Fruit fly (Drosophila melanogaster) whole organism, embryonic: ENCODE results near the gene MtnE.

Experiments used
- Blimp-1 ChIP-seq: fragments of 200-800 bp; sonication (Bioruptor generic); optimal IDR thresholded peaks from 3 replicates; lab custom pipeline; 2018; ENCODE audit warnings: missing biosample characterization, missing genetic modification characterization, mild to moderate bottlenecking, moderate library complexity, missing genetic modification reagents
- Bteb2 ChIP-seq: fragments of 200-800 bp; sonication (Bioruptor generic); optimal IDR thresholded peaks from 2 replicates; lab custom pipeline; 2016; ENCODE audit warnings: missing biosample characterization, missing genetic modification characterization
- CG10565 ChIP-seq: fragments of 200-800 bp; sonication (Bioruptor generic); optimal IDR thresholded peaks from 3 replicates; lab custom pipeline; 2016; ENCODE audit warnings: missing biosample characterization, mild to moderate bottlenecking, missing genetic modification characterization
- CG12155 ChIP-seq: fragments of 200-800 bp; sonication (Bioruptor generic); optimal IDR thresholded peaks from 3 replicates; lab custom pipeline; 2016; ENCODE audit warnings: missing biosample characterization, missing genetic modification characterization
- CG14014 ChIP-seq: fragments of 200-800 bp; sonication (Bioruptor generic); IDR thresholded peaks from 2 replicates; pipeline ENCODE4 v1.3.6; 2022; ENCODE audit warnings: missing biosample characterization, missing genetic modification characterization
- CG15269 ChIP-seq: fragments of 200-800 bp; sonication (Bioruptor generic); optimal IDR thresholded peaks from 2 replicates; lab custom pipeline; 2018; ENCODE audit warnings: missing biosample characterization, mild to moderate bottlenecking, missing genetic modification characterization, moderate library complexity
- CG1529 ChIP-seq: fragments of 200-800 bp; sonication (Bioruptor generic); optimal IDR thresholded peaks from 3 replicates; lab custom pipeline; 2018; ENCODE audit warnings: missing biosample characterization, missing genetic modification characterization
- CG1647 ChIP-seq: fragments of 200-800 bp; sonication (Bioruptor generic); optimal IDR thresholded peaks from 3 replicates; lab custom pipeline; 2016; ENCODE audit warnings: missing biosample characterization, missing genetic modification characterization
- CG17829 ChIP-seq: fragments of 200-800 bp; optimal IDR thresholded peaks from 2 replicates; lab custom pipeline; 2019; ENCODE audit warnings: missing biosample characterization, mild to moderate bottlenecking, missing genetic modification characterization, moderate library complexity
- CG2120 ChIP-seq: fragments of 200-800 bp; sonication (Bioruptor generic); optimal IDR thresholded peaks from 3 replicates; lab custom pipeline; 2016; ENCODE audit warnings: missing biosample characterization, missing genetic modification characterization
- CG31224 ChIP-seq: fragments of 200-800 bp; sonication (Bioruptor generic); IDR thresholded peaks from 2 replicates; pipeline ENCODE4 v1.3.6; 2022; ENCODE audit warnings: missing biosample characterization, missing genetic modification characterization
- CG32772 ChIP-seq: fragments of 200-800 bp; sonication (Bioruptor generic); IDR thresholded peaks from 2 replicates; pipeline ENCODE4 v1.3.6; 2022; ENCODE audit warnings: missing biosample characterization, missing genetic modification characterization
- CG42726 ChIP-seq: fragments of 200-800 bp; sonication (Bioruptor generic); IDR thresholded peaks from 2 replicates; pipeline ENCODE4 v1.3.6; 2022; ENCODE audit warnings: missing biosample characterization, missing genetic modification characterization; ENCODE audit not compliant: partially characterized antibody
- CG4424 ChIP-seq: fragments of 200-800 bp; sonication (Bioruptor generic); optimal IDR thresholded peaks from 3 replicates; lab custom pipeline; 2016; ENCODE audit warnings: missing biosample characterization, missing genetic modification characterization
- CG9437 ChIP-seq: fragments of 200-800 bp; sonication (Bioruptor generic); optimal IDR thresholded peaks from 2 replicates; lab custom pipeline; 2018; ENCODE audit warnings: missing biosample characterization, mild to moderate bottlenecking, missing genetic modification characterization
- CG9797 ChIP-seq: fragments of 200-800 bp; sonication (Bioruptor generic); optimal IDR thresholded peaks from 3 replicates; lab custom pipeline; 2018; ENCODE audit warnings: missing biosample characterization, mild to moderate bottlenecking, missing genetic modification characterization
- Camta ChIP-seq: fragments of 200-800 bp; sonication (Bioruptor generic); optimal IDR thresholded peaks from 2 replicates; lab custom pipeline; 2016; ENCODE audit warnings: missing biosample characterization, missing genetic modification characterization
- D19A ChIP-seq: fragments of 200-800 bp; optimal IDR thresholded peaks from 3 replicates; lab custom pipeline; 2019; ENCODE audit warnings: missing biosample characterization, mild to moderate bottlenecking, missing genetic modification characterization, moderate library complexity
- Dip2 ChIP-seq: fragments of 200-800 bp; sonication (Bioruptor generic); IDR thresholded peaks from 2 replicates; pipeline ENCODE4 v1.3.6; 2022; ENCODE audit warnings: missing biosample characterization, missing genetic modification characterization
- Dp ChIP-seq: fragments of 200-800 bp; sonication (Bioruptor generic); optimal IDR thresholded peaks from 2 replicates; lab custom pipeline; 2018; ENCODE audit warnings: missing biosample characterization, mild to moderate bottlenecking, missing genetic modification characterization, moderate library complexity
- Ets97D ChIP-seq: fragments of 200-800 bp; sonication (Bioruptor generic); optimal IDR thresholded peaks from 3 replicates; lab custom pipeline; 2016; ENCODE audit warnings: missing biosample characterization, missing genetic modification characterization
- Fer2 ChIP-seq: fragments of 200-800 bp; sonication (Bioruptor generic); optimal IDR thresholded peaks from 2 replicates; lab custom pipeline; 2018; ENCODE audit warnings: missing biosample characterization, mild to moderate bottlenecking, missing genetic modification characterization, moderate library complexity
- HLH3B ChIP-seq: fragments of 200-800 bp; sonication (Bioruptor generic); IDR thresholded peaks from 2 replicates; pipeline ENCODE4 v1.3.6; 2022; ENCODE audit warnings: missing biosample characterization, missing genetic modification characterization
- Hey ChIP-seq: fragments of 200-800 bp; sonication (Bioruptor generic); optimal IDR thresholded peaks from 3 replicates; lab custom pipeline; 2018; ENCODE audit warnings: missing biosample characterization, mild to moderate bottlenecking, missing genetic modification characterization
- HmgZ ChIP-seq: fragments of 200-800 bp; sonication (Bioruptor generic); optimal IDR thresholded peaks from 2 replicates; lab custom pipeline; 2018; ENCODE audit warnings: missing biosample characterization, mild to moderate bottlenecking, missing genetic modification characterization
- Hmx ChIP-seq: fragments of 200-800 bp; sonication (Bioruptor generic); optimal IDR thresholded peaks from 2 replicates; lab custom pipeline; 2016; ENCODE audit warnings: missing biosample characterization, missing genetic modification characterization
- Hr51 ChIP-seq, 2 experiments: fragments of 200-800 bp; sonication (Bioruptor generic); optimal IDR thresholded peaks; 2 replicates in 1 of 2; 3 replicates in 1 of 2; lab custom pipeline; 2016 to 2018; ENCODE audit warnings: missing biosample characterization in 2 of 2, missing genetic modification characterization in 2 of 2, mild to moderate bottlenecking in 1 of 2, moderate library complexity in 1 of 2
- Jarid2 ChIP-seq: fragments of 200-800 bp; sonication (Bioruptor generic); optimal IDR thresholded peaks from 3 replicates; lab custom pipeline; 2017; ENCODE audit warnings: mild to moderate bottlenecking, missing biosample characterization, missing genetic modification reagents, missing genetic modification characterization
- MBD-R2 ChIP-seq: fragments of 200-800 bp; sonication (Bioruptor generic); IDR thresholded peaks from 2 replicates; pipeline ENCODE4 v1.3.6; 2022; ENCODE audit warnings: missing biosample characterization, missing genetic modification characterization
- Mes4 ChIP-seq: fragments of 200-800 bp; sonication (Bioruptor generic); optimal IDR thresholded peaks from 2 replicates; lab custom pipeline; 2016; ENCODE audit warnings: missing biosample characterization, missing genetic modification characterization
- Pdp1 ChIP-seq, 2 experiments: fragments of 200-800 bp; sonication (Bioruptor generic); optimal IDR thresholded peaks; 3 replicates each; lab custom pipeline; 2016; ENCODE audit warnings: missing biosample characterization in 2 of 2, missing genetic modification characterization in 2 of 2, mild to moderate bottlenecking in 1 of 2, moderate library complexity in 1 of 2
- Ptx1 ChIP-seq: fragments of 200-800 bp; sonication (Bioruptor generic); IDR thresholded peaks from 2 replicates; pipeline ENCODE4 v1.3.6; 2022; ENCODE audit warnings: missing biosample characterization, missing genetic modification characterization
- Sin3A ChIP-seq: fragments of >200 bp; optimal IDR thresholded peaks from 2 replicates; lab custom pipeline; 2018
- ab ChIP-seq: fragments of 200-800 bp; sonication (Bioruptor generic); optimal IDR thresholded peaks from 2 replicates; lab custom pipeline; 2016; ENCODE audit warnings: missing biosample characterization, missing genetic modification characterization
- al ChIP-seq: fragments of 200-800 bp; sonication (Bioruptor generic); IDR thresholded peaks from 2 replicates; pipeline ENCODE4 v1.3.6; 2022; ENCODE audit warnings: missing biosample characterization, missing genetic modification characterization
- ato ChIP-seq: fragments of 200-800 bp; sonication (Bioruptor generic); IDR thresholded peaks from 2 replicates; pipeline ENCODE4 v1.3.6; 2022; ENCODE audit warnings: missing biosample characterization, missing genetic modification characterization; ENCODE audit not compliant: partially characterized antibody
- btn ChIP-seq: fragments of 200-800 bp; sonication (Bioruptor generic); optimal IDR thresholded peaks from 2 replicates; lab custom pipeline; 2016; ENCODE audit warnings: missing biosample characterization, missing genetic modification characterization
- cad ChIP-seq: fragments of >200 bp; optimal IDR thresholded peaks from 2 replicates; lab custom pipeline; 2017; ENCODE audit warnings: missing biosample characterization, missing genetic modification characterization
- chif ChIP-seq, 2 experiments: fragments of 200-800 bp; sonication (Bioruptor generic); optimal IDR thresholded peaks; 3 replicates each; lab custom pipeline; 2016; ENCODE audit warnings: missing biosample characterization in 2 of 2, missing genetic modification characterization in 2 of 2
- corto ChIP-seq: fragments of 200-800 bp; sonication (Bioruptor generic); optimal IDR thresholded peaks from 2 replicates; lab custom pipeline; 2016; ENCODE audit warnings: missing biosample characterization, mild to moderate bottlenecking, missing genetic modification characterization, moderate library complexity
- fd102C ChIP-seq: fragments of 200-800 bp; sonication (Bioruptor generic); optimal IDR thresholded peaks from 2 replicates; lab custom pipeline; 2018; ENCODE audit warnings: missing biosample characterization, mild to moderate bottlenecking, missing genetic modification characterization, moderate library complexity
- gsb-n ChIP-seq: fragments of 200-800 bp; sonication (Bioruptor generic); optimal IDR thresholded peaks from 3 replicates; lab custom pipeline; 2018; ENCODE audit warnings: missing biosample characterization, mild to moderate bottlenecking, missing genetic modification characterization
- hth ChIP-seq: fragments of >200 bp; optimal IDR thresholded peaks from 2 replicates; lab custom pipeline; 2017; ENCODE audit warnings: inconsistent platforms
- org-1 ChIP-seq: fragments of 200-800 bp; sonication (Bioruptor generic); optimal IDR thresholded peaks from 2 replicates; lab custom pipeline; 2017; ENCODE audit warnings: missing biosample characterization, missing genetic modification characterization
- unc-4 ChIP-seq: fragments of 200-800 bp; sonication (Bioruptor generic); IDR thresholded peaks from 2 replicates; pipeline ENCODE4 v1.3.6; 2022; ENCODE audit warnings: missing biosample characterization, missing genetic modification characterization; ENCODE audit not compliant: partially characterized antibody

The MtnE gene

dm6 chr3R:20542283-20543144 is 8.0 kb upstream of the MtnE start (continued):
- no peak for TF ChIP-seq Ets97D (GFP tag; lab: Kevin White, UChicago)
- peak; percentile 14 to 46 for TF ChIP-seq chif (GFP tag; optimal IDR thresholded peaks at IDR 0.05; lab: Kevin White, UChicago)
- no peak for TF ChIP-seq ato (GFP tag; lab: Robert Waterston, UW)
- no peak for TF ChIP-seq Hr51 (GFP tag; optimal IDR thresholded peaks at IDR 0.05; lab: Kevin White, UChicago)
- peak; percentile 61; the same call in 1 of the 2 replicates for TF ChIP-seq CG14014 (GFP tag; lab: Robert Waterston, UW)
- no peak for TF ChIP-seq Bteb2 (GFP tag; lab: Kevin White, UChicago)
- peak; percentile 75 for TF ChIP-seq fd102C (GFP tag; lab: Kevin White, UChicago)
- TF ChIP-seq CG10565 = no peak
- TF ChIP-seq CG9437 (GFP tag; lab: Kevin White, UChicago) = no peak
- TF ChIP-seq CG31224 = no peak
- TF ChIP-seq btn (GFP tag; lab: Kevin White, UChicago) = no peak
- no peak for TF ChIP-seq CG12155 (GFP tag; lab: Kevin White, UChicago)
- TF ChIP-seq CG9797 (GFP tag; lab: Kevin White, UChicago) = no peak
- TF ChIP-seq CG4424 (GFP tag; lab: Kevin White, UChicago) = peak; percentile 14
- no peak for TF ChIP-seq CG17829
- TF ChIP-seq HmgZ (tag; lab: Kevin White, UChicago) = no peak
- TF ChIP-seq CG1529 = peak; percentile 71
- peak; percentile 18 for TF ChIP-seq Fer2 (tag; lab: Kevin White, UChicago)
- TF ChIP-seq D19A = peak; percentile 30
- no peak for TF ChIP-seq hth (lab: Kevin White, UChicago)
- no peak for TF ChIP-seq CG1647 (GFP tag; lab: Kevin White, UChicago)

DNA sequence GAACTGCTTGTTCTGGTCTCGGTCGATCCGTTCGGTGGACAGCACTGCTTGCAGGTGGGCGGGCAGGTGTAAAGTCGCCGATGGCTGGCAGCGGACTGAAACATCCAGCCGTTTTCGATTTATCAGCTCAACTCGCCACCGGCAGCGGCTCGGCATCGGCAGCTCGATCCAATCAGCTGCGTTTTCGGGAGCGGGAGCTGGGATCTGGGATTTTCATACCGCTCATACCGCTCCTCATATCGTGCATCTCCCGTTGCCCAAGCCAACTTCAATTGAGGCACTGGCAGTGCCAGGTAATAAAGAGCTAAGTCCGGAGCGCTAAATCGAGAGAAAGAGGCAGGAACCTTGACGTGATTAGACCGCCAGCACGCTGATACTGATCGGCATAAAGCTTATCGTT is 22.1 kb downstream of the MtnE start, which contains the start of gene MFS9:
MFS9 (minus strand) TSS at position 101 of the 400 bp plus-strand sequence.
- no peak for TF ChIP-seq ab (GFP tag; lab: Kevin White, UChicago)
- TF ChIP-seq MBD-R2 (GFP tag; lab: Robert Waterston, UW) = peak; percentile 22; the same call in 1 of the 2 replicates
- TF ChIP-seq Dip2 (GFP tag; lab: Robert Waterston, UW) = no peak
- TF ChIP-seq corto (GFP tag; lab: Kevin White, UChicago) = no peak
- TF ChIP-seq Dp (GFP tag; lab: Kevin White, UChicago) = no peak
- no peak for TF ChIP-seq Sin3A (lab: Kevin White, UChicago)

DNA sequence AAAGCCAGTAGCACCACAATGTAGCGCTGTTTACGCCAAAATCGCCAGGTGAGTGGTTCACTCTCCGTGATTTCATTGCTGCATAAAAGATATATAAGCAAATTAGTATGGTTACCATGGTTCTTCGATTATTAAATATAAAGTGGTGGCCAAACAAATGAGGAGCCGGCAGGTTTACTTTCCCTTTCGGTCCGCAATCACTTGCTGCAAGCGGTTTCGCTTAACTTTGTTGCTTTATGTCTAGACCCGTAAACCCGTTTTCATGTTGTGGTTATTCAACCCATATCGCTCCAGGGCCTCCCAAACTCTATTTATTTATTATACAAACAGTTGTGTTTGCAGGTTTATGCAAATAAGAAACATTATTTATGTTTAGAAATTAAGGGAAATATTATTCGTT is 25.1 kb downstream of the MtnE start:
- peak; percentile 79 for TF ChIP-seq Blimp-1
- TF ChIP-seq Pdp1 (GFP tag; optimal IDR thresholded peaks at IDR 0.05; lab: Kevin White, UChicago) = peak in 1 of 2 experiments; percentile 36
- TF ChIP-seq Hmx (GFP tag; lab: Kevin White, UChicago) = no peak

dm6 chr3R:20504488-20504887 is 30.0 kb downstream of the MtnE start, which contains the start of gene Or92a:
Gene Or92a, plus strand, starts transcription at chr3R:20504788.
- TF ChIP-seq Mes4 = no peak
- no peak for TF ChIP-seq unc-4 (GFP tag; lab: Robert Waterston, UW)
- no peak for TF ChIP-seq org-1 (GFP tag; lab: Kevin White, UChicago)
- TF ChIP-seq CG42726 = no peak
- TF ChIP-seq Ptx1 (GFP tag; lab: Robert Waterston, UW) = no peak
- TF ChIP-seq al = no peak
- TF ChIP-seq Hey (tag; lab: Kevin White, UChicago) = no peak
- TF ChIP-seq CG2120 (GFP tag; lab: Kevin White, UChicago) = no peak
- TF ChIP-seq Jarid2 (GFP tag; lab: Kevin White, UChicago) = no peak
- TF ChIP-seq HLH3B (GFP tag; lab: Robert Waterston, UW) = no peak
- TF ChIP-seq Camta (GFP tag; lab: Kevin White, UChicago) = no peak
- no peak for TF ChIP-seq ab (GFP tag; lab: Kevin White, UChicago)
- no peak for TF ChIP-seq CG32772
- no peak for TF ChIP-seq CG15269 (tag; lab: Kevin White, UChicago)
- no peak for TF ChIP-seq gsb-n (tag; lab: Kevin White, UChicago)
- no peak for TF ChIP-seq cad (GFP tag; lab: Kevin White, UChicago)
